Worm (Caenorhabditis elegans) whole organism, early embryonic: ENCODE measurements around the gene F54H5.3.

Source experiments
- B0310.2 ChIP-seq: sonication (generic microtip); optimal IDR thresholded peaks from 2 replicates; lab custom pipeline; 2016; ENCODE audit warnings: mild to moderate bottlenecking, missing genetic modification characterization, missing compliant biosample characterization
- F13C5.2 ChIP-seq: sonication (generic microtip); optimal IDR thresholded peaks from 2 replicates; lab custom pipeline; 2017; ENCODE audit warnings: mild to moderate bottlenecking, missing genetic modification characterization, inconsistent platforms, missing compliant biosample characterization
- aly-1 ChIP-seq: sonication (generic microtip); optimal IDR thresholded peaks from 2 replicates; lab custom pipeline; 2016; ENCODE audit warnings: missing genetic modification characterization, missing compliant biosample characterization
- ama-1 ChIP-seq: fragments of 150-350 bp; optimal IDR thresholded peaks from 2 replicates; lab custom pipeline; 2014
- ceh-13 ChIP-seq: fragments of 200-800 bp; sonication (Bioruptor generic); optimal IDR thresholded peaks from 2 replicates; lab custom pipeline; 2018; ENCODE audit warnings: mild to moderate bottlenecking, missing genetic modification characterization, missing compliant biosample characterization
- ceh-36 ChIP-seq: sonication (generic microtip); optimal IDR thresholded peaks from 2 replicates; lab custom pipeline; 2016; ENCODE audit warnings: missing genetic modification characterization, inconsistent platforms, missing compliant biosample characterization
- ets-7 ChIP-seq: sonication (generic microtip); optimal IDR thresholded peaks from 2 replicates; lab custom pipeline; 2016; ENCODE audit warnings: missing genotype, missing genetic modification characterization, missing compliant biosample characterization
- flt-1 ChIP-seq: fragments of 200-800 bp; sonication (Bioruptor generic); IDR thresholded peaks from 2 replicates; pipeline ENCODE4 v1.3.6; 2022; ENCODE audit warnings: missing genetic modification characterization, missing compliant biosample characterization
- hmbx-1 ChIP-seq: sonication (generic microtip); optimal IDR thresholded peaks from 2 replicates; lab custom pipeline; 2016; ENCODE audit warnings: mild to moderate bottlenecking, missing genetic modification characterization, missing compliant biosample characterization
- hmg-4 ChIP-seq: fragments of 200-800 bp; sonication (Bioruptor generic); optimal IDR thresholded peaks from 2 replicates; lab custom pipeline; 2018; ENCODE audit warnings: mild to moderate bottlenecking, missing genetic modification characterization, missing compliant biosample characterization
- hnd-1 ChIP-seq: sonication (generic microtip); optimal IDR thresholded peaks from 2 replicates; lab custom pipeline; 2016; ENCODE audit warnings: missing genetic modification characterization, missing compliant biosample characterization
- pes-1 ChIP-seq: fragments of 200-800 bp; sonication (Bioruptor generic); IDR thresholded peaks from 2 replicates; pipeline ENCODE4 v1.3.6; 2022; ENCODE audit warnings: missing genetic modification reagents, missing genetic modification characterization, missing compliant biosample characterization
- scrt-1 ChIP-seq: fragments of 200-800 bp; sonication (Bioruptor generic); IDR thresholded peaks from 2 replicates; pipeline ENCODE4 v1.3.6; 2022; ENCODE audit warnings: missing genetic modification characterization, missing compliant biosample characterization
- sea-1 ChIP-seq: fragments of 200-800 bp; sonication (Bioruptor generic); conservative IDR thresholded peaks from 2 replicates; pipeline ENCODE4 v1.3.6; 2022; ENCODE audit warnings: missing genetic modification characterization, missing compliant biosample characterization
- tbx-11 ChIP-seq: fragments of 200-800 bp; sonication (Bioruptor generic); IDR thresholded peaks from 2 replicates; pipeline ENCODE4 v1.3.6; 2022; ENCODE audit warnings: missing genetic modification characterization, missing compliant biosample characterization
- tbx-37 ChIP-seq: fragments of 200-800 bp; sonication (Bioruptor generic); conservative IDR thresholded peaks from 2 replicates; pipeline ENCODE4 v1.3.6; 2022; ENCODE audit warnings: missing genetic modification reagents, missing genetic modification characterization, missing compliant biosample characterization
- tra-4 ChIP-seq: sonication (generic microtip); optimal IDR thresholded peaks from 2 replicates; lab custom pipeline; 2017; ENCODE audit warnings: missing genetic modification characterization, missing compliant biosample characterization

F54H5.3 gene

DNA sequence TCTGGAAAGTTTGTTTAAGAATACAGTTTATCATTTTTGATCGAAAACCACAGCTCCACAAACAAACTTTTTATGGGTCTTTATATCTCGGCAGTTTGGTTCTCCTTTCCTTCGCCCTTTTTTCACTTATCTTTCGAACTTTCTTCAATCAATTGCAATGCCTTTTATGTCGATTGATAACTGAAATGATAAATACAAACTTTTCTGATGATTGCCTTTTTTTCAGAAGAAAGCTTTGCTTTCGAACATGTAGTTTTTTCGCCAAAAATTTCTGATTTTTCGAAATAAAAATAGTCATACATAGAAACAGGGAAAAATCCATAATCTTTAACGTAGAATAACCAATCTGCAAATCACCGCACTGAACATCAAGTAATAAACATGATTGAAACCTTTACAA, 39.2 kb downstream of the F54H5.3 start, which contains the start of gene T19D12.2:
T19D12.2 (plus strand) TSS at position 125 of the 400 bp plus-strand sequence.
- TF ChIP-seq F13C5.2, result no peak
- TF ChIP-seq hmg-4 (GFP tag; lab: Kevin White, UChicago), result no peak
- TF ChIP-seq ceh-13 (GFP tag; lab: Kevin White, UChicago), result no peak
- TF ChIP-seq sea-1 (GFP tag; lab: Robert Waterston, UW), result no peak
- no peak for TF ChIP-seq tra-4 (tag; lab: Kevin White, UChicago)
- TF ChIP-seq ets-7, result no peak
- TF ChIP-seq B0310.2 (tag; lab: Kevin White, UChicago), result no peak
- no peak for TF ChIP-seq scrt-1 (GFP tag; lab: Robert Waterston, UW)
- no peak for TF ChIP-seq ama-1
- TF ChIP-seq tbx-37 (GFP tag; lab: Robert Waterston, UW), result no peak
- TF ChIP-seq hmbx-1, result no peak
- no peak for TF ChIP-seq ceh-36
- TF ChIP-seq hnd-1 (tag; lab: Kevin White, UChicago), result no peak
- no peak for TF ChIP-seq aly-1 (tag; lab: Kevin White, UChicago)
- no peak for TF ChIP-seq pes-1
- TF ChIP-seq flt-1 (GFP tag; lab: Robert Waterston, UW), result no peak
- no peak for TF ChIP-seq tbx-11

- TF ChIP-seq hnd-1 (tag; lab: Kevin White, UChicago), result no peak
- TF ChIP-seq pes-1, result no peak
- TF ChIP-seq ama-1, result no peak
- no peak for TF ChIP-seq sea-1 (GFP tag; lab: Robert Waterston, UW)
- TF ChIP-seq tbx-11, result no peak
- no peak for TF ChIP-seq B0310.2 (tag; lab: Kevin White, UChicago)
- no peak for TF ChIP-seq aly-1 (tag; lab: Kevin White, UChicago)
- no peak for TF ChIP-seq flt-1 (GFP tag; lab: Robert Waterston, UW)
- no peak for TF ChIP-seq tbx-37 (GFP tag; lab: Robert Waterston, UW)
- no peak for TF ChIP-seq ceh-13 (GFP tag; lab: Kevin White, UChicago)
- no peak for TF ChIP-seq hmbx-1
- no peak for TF ChIP-seq scrt-1 (GFP tag; lab: Robert Waterston, UW)
- TF ChIP-seq ets-7, result no peak
Observed at ce11 chrII:6663799-6664198, 41.8 kb downstream of the F54H5.3 start.

DNA sequence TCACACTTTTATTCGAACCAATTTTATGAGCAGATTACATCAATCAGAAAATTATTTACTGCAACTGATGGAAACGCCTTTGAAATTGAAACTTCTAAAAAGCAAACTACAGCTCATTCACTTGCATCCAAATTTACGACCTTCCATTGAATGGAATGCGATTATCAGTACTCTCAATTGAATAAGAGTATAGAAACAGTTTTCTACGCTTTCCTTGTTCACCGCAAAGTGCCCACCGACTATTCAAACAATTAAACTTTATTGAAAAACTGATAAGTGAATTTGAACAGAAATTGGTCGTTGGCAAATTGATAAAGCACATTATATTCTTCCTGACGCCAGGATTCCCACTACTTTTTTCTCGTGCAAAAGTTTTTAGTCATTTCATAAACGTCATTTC, 43.9 kb downstream of the F54H5.3 start:
- no peak for TF ChIP-seq F13C5.2
- no peak for TF ChIP-seq hnd-1 (tag; lab: Kevin White, UChicago)
- TF ChIP-seq tbx-37 (GFP tag; lab: Robert Waterston, UW), result no peak
- no peak for TF ChIP-seq ceh-13 (GFP tag; lab: Kevin White, UChicago)
- no peak for TF ChIP-seq hmbx-1
- no peak for TF ChIP-seq ama-1
- no peak for TF ChIP-seq hmg-4 (GFP tag; lab: Kevin White, UChicago)
- no peak for TF ChIP-seq aly-1 (tag; lab: Kevin White, UChicago)
- no peak for TF ChIP-seq flt-1 (GFP tag; lab: Robert Waterston, UW)
- TF ChIP-seq tra-4 (tag; lab: Kevin White, UChicago), result no peak
- TF ChIP-seq scrt-1 (GFP tag; lab: Robert Waterston, UW), result no peak
- TF ChIP-seq B0310.2 (tag; lab: Kevin White, UChicago), result no peak
- no peak for TF ChIP-seq ceh-36
- TF ChIP-seq sea-1 (GFP tag; lab: Robert Waterston, UW), result no peak
- no peak for TF ChIP-seq pes-1
- no peak for TF ChIP-seq ets-7
- TF ChIP-seq tbx-11, result no peak

DNA sequence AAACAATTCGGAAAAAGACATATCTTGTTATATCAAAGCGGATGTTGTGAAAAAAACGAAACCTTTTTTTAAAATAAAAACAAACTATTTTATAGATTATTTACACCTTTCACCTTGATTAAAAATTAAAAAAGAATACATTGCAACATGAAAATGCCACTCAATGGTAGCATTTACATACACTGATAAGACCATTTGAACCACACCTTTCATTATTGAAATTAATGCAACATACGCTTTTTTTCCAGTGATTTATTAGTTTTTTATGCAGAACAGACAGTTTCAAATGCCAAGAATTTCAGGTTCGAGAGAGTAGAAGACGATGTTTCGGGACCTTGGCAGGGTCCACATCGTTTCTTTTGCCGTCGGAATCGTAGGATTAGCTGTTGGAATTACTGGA, 44.6 kb downstream of the F54H5.3 start, which contains the start of gene T19D12.1:
T19D12.1 (plus strand) TSS at position 301 of the 400 bp plus-strand sequence.
- TF ChIP-seq ets-7, result no peak
- no peak for TF ChIP-seq tra-4 (tag; lab: Kevin White, UChicago)
- no peak for TF ChIP-seq B0310.2 (tag; lab: Kevin White, UChicago)
- no peak for TF ChIP-seq pes-1
- TF ChIP-seq flt-1 (GFP tag; lab: Robert Waterston, UW), result no peak
- no peak for TF ChIP-seq sea-1 (GFP tag; lab: Robert Waterston, UW)
- no peak for TF ChIP-seq ceh-36
- no peak for TF ChIP-seq F13C5.2
- TF ChIP-seq hnd-1 (tag; lab: Kevin White, UChicago), result no peak
- TF ChIP-seq hmbx-1, result no peak
- TF ChIP-seq ama-1, result no peak
- no peak for TF ChIP-seq aly-1 (tag; lab: Kevin White, UChicago)
- TF ChIP-seq hmg-4 (GFP tag; lab: Kevin White, UChicago), result no peak
- no peak for TF ChIP-seq ceh-13 (GFP tag; lab: Kevin White, UChicago)

DNA sequence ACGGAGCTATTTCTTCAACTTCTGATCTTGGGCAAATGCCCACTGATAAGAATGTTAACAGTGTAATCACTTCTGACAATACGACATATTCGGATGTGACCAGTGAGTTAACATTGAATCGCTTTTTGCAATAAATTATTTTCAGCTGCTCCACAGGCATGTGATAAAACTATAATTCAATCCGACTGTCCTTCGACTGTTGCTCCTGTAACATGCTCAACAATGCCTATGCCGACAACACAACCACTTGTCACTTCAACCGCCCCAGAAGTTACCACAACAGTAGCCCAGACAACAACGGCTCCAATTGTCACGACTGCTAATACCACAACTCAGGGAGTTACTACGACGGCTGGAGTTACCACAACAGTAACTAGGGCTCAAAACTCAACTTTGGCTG, 45.5 kb downstream of the F54H5.3 start:
- TF ChIP-seq ceh-13 (GFP tag; lab: Kevin White, UChicago), result no peak
- TF ChIP-seq ets-7, result no peak
- no peak for TF ChIP-seq F13C5.2
- no peak for TF ChIP-seq ama-1
- TF ChIP-seq scrt-1 (GFP tag; lab: Robert Waterston, UW), result no peak
- no peak for TF ChIP-seq pes-1
- TF ChIP-seq hnd-1 (tag; lab: Kevin White, UChicago), result no peak
- no peak for TF ChIP-seq sea-1 (GFP tag; lab: Robert Waterston, UW)
- TF ChIP-seq tra-4 (tag; lab: Kevin White, UChicago), result no peak

- no peak for TF ChIP-seq hmbx-1
- no peak for TF ChIP-seq scrt-1 (GFP tag; lab: Robert Waterston, UW)
- TF ChIP-seq pes-1, result no peak
- no peak for TF ChIP-seq flt-1 (GFP tag; lab: Robert Waterston, UW)
- no peak for TF ChIP-seq ceh-36
- no peak for TF ChIP-seq ama-1
- no peak for TF ChIP-seq tra-4 (tag; lab: Kevin White, UChicago)
- TF ChIP-seq F13C5.2, result no peak
- TF ChIP-seq ets-7, result no peak
- TF ChIP-seq hnd-1 (tag; lab: Kevin White, UChicago), result no peak
- TF ChIP-seq sea-1 (GFP tag; lab: Robert Waterston, UW), result no peak
- no peak for TF ChIP-seq aly-1 (tag; lab: Kevin White, UChicago)
- no peak for TF ChIP-seq tbx-37 (GFP tag; lab: Robert Waterston, UW)
- TF ChIP-seq ceh-13 (GFP tag; lab: Kevin White, UChicago), result no peak
- TF ChIP-seq B0310.2 (tag; lab: Kevin White, UChicago), result no peak
- TF ChIP-seq tbx-11, result no peak
- no peak for TF ChIP-seq hmg-4 (GFP tag; lab: Kevin White, UChicago)
Observed at ce11 chrII:6668496-6668895, 46.5 kb downstream of the F54H5.3 start.
